Worm (Caenorhabditis elegans) whole organism, mixed stage, embryonic: ENCODE measurements around the gene C50H11.8.

ENCODE experiments used
- blmp-1 ChIP-seq: fragments of 150-350 bp; optimal IDR thresholded peaks from 2 replicates; lab custom pipeline; 2014; ENCODE audit warnings: missing biosample characterization, missing genetic modification characterization
- elt-1 ChIP-seq: sonication (generic microtip); optimal IDR thresholded peaks from 2 replicates; lab custom pipeline; 2017; ENCODE audit warnings: missing genetic modification characterization, mild to moderate bottlenecking, missing compliant biosample characterization, antibody characterized with exemption, moderate library complexity, borderline replicate concordance; ENCODE audit not compliant: insufficient read depth
- hlh-1 ChIP-seq: fragments of 150-350 bp; optimal IDR thresholded peaks from 2 replicates; lab custom pipeline; 2014; ENCODE audit warnings: missing biosample characterization, missing genetic modification reagents, missing genetic modification characterization
- nhr-237 ChIP-seq: fragments of 150-350 bp; optimal IDR thresholded peaks from 2 replicates; lab custom pipeline; 2014; ENCODE audit warnings: missing biosample characterization, missing genetic modification characterization
- nhr-28 ChIP-seq: fragments of 150-350 bp; optimal IDR thresholded peaks from 2 replicates; lab custom pipeline; 2014; ENCODE audit warnings: missing biosample characterization, missing genetic modification characterization
- pha-4 ChIP-seq: fragments of 150-350 bp; optimal IDR thresholded peaks from 2 replicates; lab custom pipeline; 2018; ENCODE audit warnings: missing biosample characterization, missing genetic modification reagents, missing genetic modification characterization
- snpc-4 ChIP-seq: fragments of 150-350 bp; optimal IDR thresholded peaks from 2 replicates; lab custom pipeline; 2014; ENCODE audit warnings: missing biosample characterization, missing genetic modification characterization
- unc-120 ChIP-seq: sonication (generic microtip); optimal IDR thresholded peaks from 2 replicates; lab custom pipeline; 2017; ENCODE audit warnings: missing genetic modification characterization, missing compliant biosample characterization; ENCODE audit not compliant: poor library complexity, severe bottlenecking

- TF ChIP-seq snpc-4 (tag; lab: Kevin White, UChicago): no peak
- no peak for TF ChIP-seq blmp-1 (tag; lab: Kevin White, UChicago)
- TF ChIP-seq pha-4 (tag; lab: Kevin White, UChicago): no peak
- TF ChIP-seq nhr-28 (tag; lab: Kevin White, UChicago): no peak
- TF ChIP-seq elt-1 (tag; lab: Kevin White, UChicago): no peak
- no peak for TF ChIP-seq unc-120 (tag; lab: Kevin White, UChicago)
- no peak for TF ChIP-seq hlh-1
- TF ChIP-seq nhr-237: no peak
Observed at ce11 chrV:3028205-3028604, 26.1 kb upstream of the C50H11.8 start, which contains the start of gene asp-7.
